Worm (Caenorhabditis elegans): ENCODE data around the gene lin-49.

DNA sequence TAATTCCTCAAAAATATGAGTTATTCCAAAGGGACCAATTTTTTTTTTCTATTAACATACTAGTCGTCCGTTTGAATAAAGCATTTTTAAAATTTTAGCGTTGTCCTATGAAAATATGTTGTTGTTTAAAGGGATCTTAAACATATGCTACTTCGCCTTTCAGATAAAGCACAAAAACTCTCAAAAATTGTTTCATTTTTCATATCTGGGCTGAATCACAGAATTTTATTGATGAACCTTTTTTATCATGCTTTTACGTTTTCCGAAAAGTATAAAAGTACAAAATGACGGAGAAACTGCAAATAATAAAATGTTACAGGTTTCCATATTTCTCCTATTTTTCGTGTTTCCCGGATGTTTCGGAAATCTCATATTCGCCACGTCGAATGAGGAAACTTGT is 24.7 kb upstream of the lin-49 start, which contains the start of gene clec-181:
- no peak for TF ChIP-seq nhr-6 (tag; optimal IDR thresholded peaks at IDR 0.05)
- no peak for TF ChIP-seq unc-62 (GFP tag; optimal IDR thresholded peaks at IDR 0.05 in 1 of 2)
- TF ChIP-seq unc-62 (tag; optimal IDR thresholded peaks at IDR 0.05) = no peak
- TF ChIP-seq ceh-32 (tag; optimal IDR thresholded peaks at IDR 0.05; ENCODE audit: poor library complexity) = no peak
- no peak for TF ChIP-seq ztf-11 (tag; optimal IDR thresholded peaks at IDR 0.05)
- TF ChIP-seq snpc-4 (tag; optimal IDR thresholded peaks at IDR 0.05) = no peak
- no peak for TF ChIP-seq ztf-7 (tag; optimal IDR thresholded peaks at IDR 0.05)
- TF ChIP-seq daf-16 (GFP tag; optimal IDR thresholded peaks at IDR 0.05) = no peak
- no peak for TF ChIP-seq daf-16 (tag; optimal IDR thresholded peaks at IDR 0.05)
- no peak for TF ChIP-seq egl-27 (tag; optimal IDR thresholded peaks at IDR 0.05)
- TF ChIP-seq nhr-77 (tag; optimal IDR thresholded peaks at IDR 0.05) = no peak
- TF ChIP-seq daf-19 (GFP tag; conservative IDR thresholded peaks at IDR 0.05) = no peak
- TF ChIP-seq hlh-30 (tag; optimal IDR thresholded peaks at IDR 0.05; ENCODE audit: insufficient read depth) = no peak
- no peak for TF ChIP-seq lsy-2 (tag; optimal IDR thresholded peaks at IDR 0.05)
- TF ChIP-seq lin-13 (GFP tag; optimal IDR thresholded peaks at IDR 0.05) = no peak

Data from whole organism, L4 larva.